Worm (Caenorhabditis elegans): ENCODE data around the gene ZK688.11.

DNA sequence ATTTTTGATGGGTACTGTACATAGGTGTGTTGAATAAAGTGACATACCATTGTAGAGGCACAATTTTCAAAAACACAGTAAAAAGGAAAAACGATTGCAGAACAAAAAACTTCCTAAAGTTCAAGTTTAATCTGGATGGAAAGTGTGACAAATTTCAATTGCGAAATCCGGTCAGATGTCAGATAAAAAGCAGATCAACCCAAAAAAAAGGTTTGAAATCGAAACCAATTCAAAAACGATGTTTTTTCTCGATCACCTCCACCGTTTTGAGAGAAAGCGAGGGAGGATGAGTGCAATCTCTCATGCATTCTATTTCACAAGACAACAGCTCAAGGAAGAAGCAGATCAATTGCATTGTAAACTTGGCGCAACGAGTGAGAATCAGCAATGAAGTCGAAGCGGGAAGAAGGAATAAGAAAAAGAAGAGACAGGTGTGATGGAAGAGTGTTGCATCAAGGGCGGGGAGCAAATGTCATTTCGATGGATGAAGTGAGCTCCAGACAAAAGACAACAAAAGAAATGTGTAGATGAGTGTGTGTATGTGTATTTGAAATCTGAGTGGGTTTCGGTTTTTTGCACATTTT, 4.5 kb downstream of the ZK688.11 start:
- TF ChIP-seq mcd-1 (GFP tag; IDR thresholded peaks at IDR 0.05) (no peak), lir-1 (GFP tag; conservative IDR thresholded peaks at IDR 0.05) (no peak), snpc-1.3 (tag; optimal IDR thresholded peaks at IDR 0.05; ENCODE audit: insufficient read depth) (no peak), rcor-1 (GFP tag; IDR thresholded peaks at IDR 0.05) (no peak), dpl-1 (GFP tag; optimal IDR thresholded peaks at IDR 0.05) (no peak), repo-1 (tag; optimal IDR thresholded peaks at IDR 0.05) (no peak), nhr-80 (tag; optimal IDR thresholded peaks at IDR 0.05) (no peak), cebp-1 (GFP tag; IDR thresholded peaks at IDR 0.05) (no peak), cebp-1 (tag; optimal IDR thresholded peaks at IDR 0.05) (peak; percentile 68), F39B2.1 (GFP tag; IDR thresholded peaks at IDR 0.05) (no peak)
